Worm (Caenorhabditis elegans): Measurements from ENCODE around the gene cha-1.

cha-1 gene

DNA sequence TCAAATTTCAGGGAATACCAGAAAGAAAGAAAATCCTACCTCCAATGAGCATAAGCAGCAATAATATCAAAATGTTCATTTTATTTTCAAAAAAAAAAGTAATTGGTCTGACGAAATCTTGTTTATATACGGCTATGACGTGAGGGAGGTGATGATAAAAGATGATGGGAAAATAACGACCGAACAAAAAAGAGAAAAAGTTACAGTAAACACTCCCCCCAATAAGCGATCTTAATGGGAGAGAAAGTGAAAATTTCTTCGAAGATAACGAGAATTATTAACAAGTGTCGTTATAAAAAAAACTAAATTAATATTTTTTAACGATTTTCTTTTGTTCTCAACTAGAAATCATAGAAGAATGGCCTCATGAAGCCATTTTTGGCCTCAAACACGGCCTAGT is 24.5 kb downstream of the cha-1 start, which contains the start of gene Y37E11B.7:
Y37E11B.7 (minus strand) TSS at position 207 of the 400 bp plus-strand sequence.
- no peak for TF ChIP-seq unc-62 (GFP tag; optimal IDR thresholded peaks at IDR 0.05)

DNA sequence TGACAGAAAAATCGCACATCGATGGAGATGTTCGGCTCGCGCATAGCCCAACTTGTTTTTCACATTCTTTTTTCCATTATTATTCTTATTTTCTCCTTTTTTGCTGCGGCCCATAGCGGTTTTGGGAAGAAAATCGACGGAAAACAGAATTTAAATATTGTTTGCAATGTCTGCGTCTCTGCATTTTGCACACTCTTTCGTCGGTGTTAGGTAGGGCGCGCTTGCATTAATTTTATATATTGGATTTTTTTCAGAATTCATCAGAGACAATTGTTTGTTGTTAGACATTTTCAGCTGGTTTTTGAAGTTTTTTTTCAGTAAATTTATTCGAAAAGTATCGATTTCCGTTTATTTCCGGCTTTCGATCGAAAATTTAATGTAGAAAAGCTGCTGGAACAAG is 25.4 kb downstream of the cha-1 start, which contains the start of gene Y37E11B.6:
Y37E11B.6 (minus strand) TSS at position 181 of the 400 bp plus-strand sequence.
- no peak for TF ChIP-seq elt-3 (tag; optimal IDR thresholded peaks at IDR 0.05)
- no peak for TF ChIP-seq nhr-23 (tag; optimal IDR thresholded peaks at IDR 0.05)
- peak; percentile 22 for TF ChIP-seq nhr-25 (tag; optimal IDR thresholded peaks at IDR 0.05)
- TF ChIP-seq ceh-9 (tag; optimal IDR thresholded peaks at IDR 0.05) = no peak
- TF ChIP-seq egl-27 (tag; optimal IDR thresholded peaks at IDR 0.05) = no peak
- no peak for TF ChIP-seq fkh-2 (tag; optimal IDR thresholded peaks at IDR 0.05)
- no peak for TF ChIP-seq unc-62 (GFP tag; optimal IDR thresholded peaks at IDR 0.05)
- no peak for TF ChIP-seq ztf-4 (tag; optimal IDR thresholded peaks at IDR 0.05)
- no peak for TF ChIP-seq ZK546.5 (tag; optimal IDR thresholded peaks at IDR 0.05)
- no peak for TF ChIP-seq sea-2 (GFP tag; optimal IDR thresholded peaks at IDR 0.05)
- TF ChIP-seq nhr-11 (tag; optimal IDR thresholded peaks at IDR 0.05) = no peak
- TF ChIP-seq nhr-28 (tag; optimal IDR thresholded peaks at IDR 0.05) = no peak
- TF ChIP-seq lin-15B (tag; optimal IDR thresholded peaks at IDR 0.05) = peak; percentile 42
- no peak for TF ChIP-seq R02D3.7 (tag; optimal IDR thresholded peaks at IDR 0.05)
- no peak for TF ChIP-seq ceh-82 (tag; optimal IDR thresholded peaks at IDR 0.05)
- TF ChIP-seq skn-1 (tag; optimal IDR thresholded peaks at IDR 0.05) = no peak
- TF ChIP-seq pha-4 (tag; optimal IDR thresholded peaks at IDR 0.05) = peak; percentile 2
- TF ChIP-seq aly-2 (tag; optimal IDR thresholded peaks at IDR 0.05) = no peak

DNA sequence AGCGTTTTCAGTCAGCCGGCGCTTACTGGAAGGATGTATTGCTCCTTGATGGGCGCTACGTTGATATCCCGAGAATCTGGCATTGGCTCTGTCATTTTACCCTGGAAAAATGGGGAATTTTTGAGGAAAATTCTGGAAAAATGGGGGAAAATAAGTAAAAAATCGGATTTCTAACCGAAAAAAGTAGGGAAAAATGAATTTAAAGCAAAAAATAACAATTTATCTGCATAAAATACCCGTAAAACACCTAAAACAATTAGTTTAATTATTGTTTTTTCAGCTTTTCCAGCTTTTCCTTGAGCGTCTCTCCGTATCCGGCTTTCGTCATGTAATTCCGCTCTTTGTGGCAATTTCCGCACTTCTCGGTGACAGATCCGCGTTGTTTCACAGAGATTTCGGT is 26.0 kb downstream of the cha-1 start, which contains the start of gene Y37E11B.5:
Y37E11B.5 (minus strand) TSS at position 101 of the 400 bp plus-strand sequence.
- TF ChIP-seq lsy-12 (tag; optimal IDR thresholded peaks at IDR 0.05) (no peak), nhr-11 (tag; optimal IDR thresholded peaks at IDR 0.05) (no peak), nhr-28 (tag; optimal IDR thresholded peaks at IDR 0.05) (no peak), nhr-237 (tag; optimal IDR thresholded peaks at IDR 0.05) (no peak), ceh-16 (tag; optimal IDR thresholded peaks at IDR 0.05) (no peak), lin-39 (tag; optimal IDR thresholded peaks at IDR 0.05) (no peak), unc-62 (GFP tag; optimal IDR thresholded peaks at IDR 0.05) (no peak), nhr-76 (tag; optimal IDR thresholded peaks at IDR 0.05) (no peak), skn-1 (tag; optimal IDR thresholded peaks at IDR 0.05) (no peak), tbx-2 (tag; optimal IDR thresholded peaks at IDR 0.05) (no peak), mml-1 (tag; optimal IDR thresholded peaks at IDR 0.05) (no peak)

DNA sequence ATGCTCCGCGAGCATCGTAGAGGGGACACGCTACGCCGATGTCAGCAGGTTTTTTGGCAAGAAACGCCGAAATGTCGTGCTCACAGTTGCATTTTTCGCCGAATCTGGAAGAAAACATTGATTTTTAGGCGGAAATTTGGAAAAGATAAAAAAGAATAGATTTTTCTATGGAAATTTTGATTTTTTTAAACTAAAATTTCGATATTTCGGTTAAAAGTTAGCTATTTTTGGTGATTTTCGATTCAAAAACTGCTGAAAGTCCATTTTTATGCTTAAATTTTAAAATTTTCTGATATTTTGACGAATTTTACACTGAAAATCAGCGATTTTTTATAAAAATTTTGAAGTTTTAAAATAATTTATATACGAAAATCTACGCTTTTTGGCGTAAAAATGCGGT is 27.1 kb downstream of the cha-1 start:
- TF ChIP-seq R02D3.7 (tag; optimal IDR thresholded peaks at IDR 0.05) (no peak), unc-39 (tag; optimal IDR thresholded peaks at IDR 0.05) (no peak), nhr-12 (tag; optimal IDR thresholded peaks at IDR 0.05) (no peak), unc-62 (GFP tag; optimal IDR thresholded peaks at IDR 0.05) (no peak), sea-2 (GFP tag; optimal IDR thresholded peaks at IDR 0.05) (no peak), nhr-25 (tag; optimal IDR thresholded peaks at IDR 0.05) (no peak), ceh-28 (tag; optimal IDR thresholded peaks at IDR 0.05) (no peak), aly-2 (tag; optimal IDR thresholded peaks at IDR 0.05) (no peak), ceh-16 (tag; optimal IDR thresholded peaks at IDR 0.05) (no peak)

DNA sequence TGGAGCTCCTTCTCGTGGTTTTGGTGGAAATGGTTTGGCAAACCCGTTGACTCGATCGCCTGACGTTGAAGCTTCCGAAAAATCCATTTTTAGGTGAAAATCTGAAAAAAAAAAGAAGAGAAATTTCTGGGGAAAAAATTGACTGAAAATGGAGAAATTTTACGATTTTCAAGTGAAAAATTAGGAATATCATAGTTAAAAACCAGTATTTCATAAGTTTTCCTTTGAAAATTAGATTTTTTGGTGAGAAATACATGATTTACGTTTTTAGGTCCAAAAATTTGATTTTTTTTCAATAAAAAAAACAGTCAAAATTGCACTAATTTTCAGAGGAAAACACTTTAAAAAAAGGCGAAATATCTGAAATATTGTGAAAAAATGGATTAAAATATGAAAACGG is 31.0 kb downstream of the cha-1 start, which contains the start of gene taf-2:
taf-2 (minus strand) TSS at position 101 of the 400 bp plus-strand sequence.
- TF ChIP-seq ztf-4 (tag; optimal IDR thresholded peaks at IDR 0.05) (no peak), aly-2 (tag; optimal IDR thresholded peaks at IDR 0.05) (no peak), nfya-1 (tag; optimal IDR thresholded peaks at IDR 0.05; ENCODE audit: insufficient read depth) (no peak), ztf-11 (tag; optimal IDR thresholded peaks at IDR 0.05) (no peak), daf-12 (tag; optimal IDR thresholded peaks at IDR 0.05) (no peak), unc-39 (tag; optimal IDR thresholded peaks at IDR 0.05) (no peak), nhr-77 (tag; optimal IDR thresholded peaks at IDR 0.05) (no peak), elt-3 (tag; optimal IDR thresholded peaks at IDR 0.05) (no peak), nhr-28 (tag; optimal IDR thresholded peaks at IDR 0.05) (no peak), zag-1 (tag; optimal IDR thresholded peaks at IDR 0.05) (no peak), eor-1 (tag; optimal IDR thresholded peaks at IDR 0.05) (no peak), fkh-2 (tag; optimal IDR thresholded peaks at IDR 0.05) (no peak)
